Worm (Caenorhabditis elegans): Measurements from ENCODE around the gene parn-1.

- no peak for TF ChIP-seq ZK546.5 (tag; optimal IDR thresholded peaks at IDR 0.05)
- TF ChIP-seq fkh-10 (GFP tag; optimal IDR thresholded peaks at IDR 0.05): no peak
- TF ChIP-seq nhr-237 (tag; optimal IDR thresholded peaks at IDR 0.05): no peak
- TF ChIP-seq mdl-1 (tag; optimal IDR thresholded peaks at IDR 0.05): no peak
These were observed 23.6 kb upstream of the parn-1 start, which contains the start of gene str-181 for ce11 chrV:12718622-12719021.
